Fruit fly (Drosophila melanogaster): Measurements from ENCODE around the gene Apc.
A peak's percentile ranks its signal among the peaks of the same experiment; 100 is the strongest.

The Apc gene

DNA sequence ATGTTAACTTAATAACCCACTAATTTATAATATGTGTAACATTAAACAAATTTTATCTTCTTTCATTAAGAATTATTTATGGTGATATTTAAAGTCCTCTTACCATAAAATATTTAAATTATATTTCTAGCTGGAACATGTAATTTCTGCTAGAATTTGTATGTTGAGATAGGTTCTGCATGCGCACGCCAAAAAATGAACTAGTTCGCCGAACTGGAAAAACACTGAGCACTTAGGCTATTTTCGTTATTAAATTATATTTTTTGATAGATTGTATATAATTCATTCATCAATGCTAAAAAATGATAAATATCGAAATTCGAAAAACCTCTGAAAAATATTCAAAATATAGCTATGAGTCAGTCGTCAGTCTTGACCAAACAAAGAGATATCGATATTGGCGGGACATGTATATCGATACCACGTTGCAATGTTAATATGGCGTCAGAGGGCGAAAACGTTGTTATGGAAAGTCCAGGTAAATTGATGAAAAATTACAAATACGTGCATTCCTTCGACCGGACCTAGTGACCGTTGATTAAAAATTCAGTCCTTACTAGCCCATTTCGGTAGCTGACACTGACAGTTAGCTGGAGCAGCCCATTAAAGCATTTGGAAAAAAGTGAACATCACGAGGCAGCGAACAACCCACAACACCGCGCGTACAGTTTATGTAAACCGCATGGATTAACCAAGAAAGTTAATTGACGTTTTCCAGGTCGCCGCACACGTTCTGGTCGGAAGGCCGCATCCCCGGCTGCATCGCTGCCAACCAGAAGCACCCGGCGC lies 32.7 kb downstream of the Apc start, which contains the start of gene Prp39 (continued):
- TF ChIP-seq row (GFP tag; IDR thresholded peaks at IDR 0.05) = peak; percentile 81
- no peak for TF ChIP-seq CG14050 (GFP tag; IDR thresholded peaks at IDR 0.05)
- TF ChIP-seq CG2120 (GFP tag; optimal IDR thresholded peaks at IDR 0.05) = peak; percentile 17
- peak in 1 of 2 experiments; percentile 50 for TF ChIP-seq dpn (GFP tag; optimal IDR thresholded peaks at IDR 0.05)
- peak; percentile 45; the same call in 1 of the 2 replicates for TF ChIP-seq Atf6 (GFP tag; IDR thresholded peaks at IDR 0.05)

DNA sequence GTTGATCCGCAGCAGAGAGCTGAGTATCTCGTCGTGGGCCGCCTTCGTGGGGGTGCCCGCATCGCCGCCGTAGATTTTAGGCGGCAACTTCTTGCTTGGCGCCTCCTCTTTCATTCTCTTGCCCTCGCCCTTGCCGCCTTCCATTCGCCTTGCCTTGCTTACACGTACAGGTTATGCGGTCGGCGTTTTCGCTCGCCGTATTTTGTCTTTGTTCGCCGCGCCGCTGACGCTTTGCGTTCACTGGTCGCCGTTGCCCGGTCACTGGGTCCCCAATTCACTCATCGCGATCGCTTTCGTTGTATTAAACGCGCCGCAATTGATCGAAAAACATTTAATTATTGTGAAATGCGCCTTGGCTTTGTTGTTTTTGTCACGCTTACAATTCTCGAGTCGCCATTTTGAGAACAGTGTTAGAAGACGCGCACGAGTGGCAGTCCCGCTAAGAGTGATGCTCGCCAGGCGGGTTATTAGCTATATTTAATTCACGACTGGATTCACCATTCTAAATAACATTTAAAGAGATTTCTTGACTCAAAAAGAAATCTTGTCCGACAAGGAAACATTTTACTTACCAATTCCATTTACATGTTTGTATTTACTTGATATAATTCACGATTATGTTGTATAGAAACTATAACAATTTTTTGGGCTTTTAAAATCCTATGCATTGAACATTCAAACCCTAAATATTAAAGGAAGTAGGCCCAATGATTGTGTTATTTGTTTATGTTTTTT lies 33.4 kb downstream of the Apc start, which contains the start of gene wdn:
TSS of gene wdn (minus strand) at position 396 of the 735 bp plus-strand sequence.
- TF ChIP-seq ems (GFP tag; optimal IDR thresholded peaks at IDR 0.05) (no peak), mam (GFP tag; optimal IDR thresholded peaks at IDR 0.05) (peak; percentile 5), CG34224 (GFP tag; IDR thresholded peaks at IDR 0.05; ENCODE audit: partially characterized antibody) (peak; percentile 45; the same call in 2 of the 3 replicates), salm (tag; optimal IDR thresholded peaks at IDR 0.05) (no peak), CG17802 (tag; optimal IDR thresholded peaks at IDR 0.05) (no peak), CG9817 (tag; optimal IDR thresholded peaks at IDR 0.05) (peak; percentile 16), CG12219 (GFP tag; optimal IDR thresholded peaks at IDR 0.05) (no peak), Dll (GFP tag; IDR thresholded peaks at IDR 0.05; ENCODE audit: partially characterized antibody) (0 out of 4 replicates have a peak, but pooled peaks have one; percentile 22), Oli (tag; optimal IDR thresholded peaks at IDR 0.05) (peak; percentile 10), ato (GFP tag; IDR thresholded peaks at IDR 0.05; ENCODE audit: partially characterized antibody) (no peak), lola (GFP tag; optimal IDR thresholded peaks at IDR 0.05) (no peak), zfh2 (GFP tag; optimal IDR thresholded peaks at IDR 0.05) (peak; percentile 23), fru (optimal IDR thresholded peaks at IDR 0.05) (no peak), CG10209 (GFP tag; optimal IDR thresholded peaks at IDR 0.05) (no peak), Dbx (GFP tag; IDR thresholded peaks at IDR 0.05) (peak; percentile 53; the same call in 1 of the 3 replicates), ac (GFP tag; optimal IDR thresholded peaks at IDR 0.05) (no peak), Sin3A (optimal IDR thresholded peaks at IDR 0.05) (peak; percentile 42), CG4617 (GFP tag; optimal IDR thresholded peaks at IDR 0.05; ENCODE audit: borderline replicate concordance) (peak; percentile 5), nom (GFP tag; optimal IDR thresholded peaks at IDR 0.05) (no peak), trem (tag; optimal IDR thresholded peaks at IDR 0.05) (peak; percentile 98), CG6254 (GFP tag; optimal IDR thresholded peaks at IDR 0.05) (no peak), inv (GFP tag; IDR thresholded peaks at IDR 0.05; ENCODE audit: partially characterized antibody) (no peak), CG2889 (GFP tag; IDR thresholded peaks at IDR 0.05) (no peak), HLH4C (GFP tag; IDR thresholded peaks at IDR 0.05; ENCODE audit: partially characterized antibody) (0 out of 3 replicates have a peak, but pooled peaks have one; percentile 7), crol (GFP tag; IDR thresholded peaks at IDR 0.05) (peak; percentile 88), Aef1 (GFP tag; IDR thresholded peaks at IDR 0.05) (peak; percentile 65), CG7928 (GFP tag; optimal IDR thresholded peaks at IDR 0.05) (no peak), Deaf1 (tag; optimal IDR thresholded peaks at IDR 0.05) (no peak), YL-1 (GFP tag; optimal IDR thresholded peaks at IDR 0.05) (peak; percentile 87), Stat92E (GFP tag; optimal IDR thresholded peaks at IDR 0.05) (no peak), CG10366 (GFP tag; IDR thresholded peaks at IDR 0.05) (no peak), Sry-β (GFP tag; optimal IDR thresholded peaks at IDR 0.05) (peak; percentile 93), Rfx (GFP tag; IDR thresholded peaks at IDR 0.05) (peak; percentile 30; the same call in 1 of the 2 replicates), twi (tag; optimal IDR thresholded peaks at IDR 0.05) (no peak), CG6654 (GFP tag; optimal IDR thresholded peaks at IDR 0.05) (no peak), Fer2 (tag; optimal IDR thresholded peaks at IDR 0.05) (no peak), sens (GFP tag) (peak; percentile 48), dan (GFP tag; IDR thresholded peaks at IDR 0.05) (no peak), CG10274 (GFP tag; optimal IDR thresholded peaks at IDR 0.05) (no peak), dpn (GFP tag; optimal IDR thresholded peaks at IDR 0.05) (no peak), CG34422 (GFP tag; IDR thresholded peaks at IDR 0.05) (peak; percentile 92; the same call in 2 of the 3 replicates)
